Worm (Caenorhabditis elegans) whole organism, L1 larva: ENCODE measurements around the gene Y60A3A.25.

Source experiments
- F16B12.6 ChIP-seq: fragments of 150-350 bp; optimal IDR thresholded peaks from 2 replicates; lab custom pipeline; 2014; ENCODE audit warnings: missing biosample characterization, missing genetic modification characterization
- Y116A8C.19 ChIP-seq: sonication (generic microtip); optimal IDR thresholded peaks from 2 replicates; lab custom pipeline; 2016; ENCODE audit warnings: missing compliant biosample characterization, missing genetic modification characterization, borderline replicate concordance
- aly-2 ChIP-seq: fragments of 150-350 bp; optimal IDR thresholded peaks from 2 replicates; lab custom pipeline; 2014; ENCODE audit warnings: missing biosample characterization, missing genetic modification characterization
- blmp-1 ChIP-seq: fragments of 150-350 bp; optimal IDR thresholded peaks from 2 replicates; lab custom pipeline; 2014; ENCODE audit warnings: missing biosample characterization, missing genetic modification characterization
- efl-1 ChIP-seq, 4 experiments: fragments of 150-350 bp; optimal IDR thresholded peaks in 3 of 4; peaks in 1 of 4; 1 replicate in 1 of 4; 2 replicates in 3 of 4; lab custom pipeline; 2014; ENCODE audit warnings: missing biosample characterization in 2 of 4, missing genetic modification characterization in 2 of 4, missing genetic modification reagents in 2 of 4
- elt-2 ChIP-seq: sonication (generic microtip); optimal IDR thresholded peaks from 2 replicates; lab custom pipeline; 2016; ENCODE audit warnings: missing genetic modification characterization, mild to moderate bottlenecking, inconsistent platforms, missing compliant biosample characterization, missing genetic modification reagents
- elt-3 ChIP-seq, 6 experiments: fragments of 150-350 bp in 1 of 6; sonication (generic microtip); optimal IDR thresholded peaks; 2 replicates each; lab custom pipeline; 2017 to 2018; ENCODE audit warnings: missing biosample characterization in 6 of 6, missing genetic modification characterization in 6 of 6, inconsistent platforms in 1 of 6
- grh-1 ChIP-seq: fragments of 200-800 bp; sonication (Bioruptor generic); IDR thresholded peaks from 2 replicates; pipeline ENCODE4 v1.3.6; 2022; ENCODE audit warnings: missing genetic modification reagents, missing genetic modification characterization, missing compliant biosample characterization
- hlh-17 ChIP-seq: fragments of 200-800 bp; sonication (Bioruptor generic); optimal IDR thresholded peaks from 2 replicates; lab custom pipeline; 2018; ENCODE audit warnings: missing genetic modification characterization, mild to moderate bottlenecking, missing compliant biosample characterization, moderate library complexity, borderline replicate concordance
- hpl-2 ChIP-seq: fragments of 150-350 bp; optimal IDR thresholded peaks from 2 replicates; lab custom pipeline; 2014; ENCODE audit warnings: missing biosample characterization, missing genetic modification reagents, missing genetic modification characterization
- jun-1 ChIP-seq: fragments of 150-350 bp; optimal IDR thresholded peaks from 2 replicates; lab custom pipeline; 2014; ENCODE audit warnings: missing biosample characterization, missing genetic modification reagents, missing genetic modification characterization
- lin-13 ChIP-seq: fragments of 150-350 bp; optimal IDR thresholded peaks from 2 replicates; lab custom pipeline; 2014; ENCODE audit warnings: missing biosample characterization, missing genetic modification reagents, missing genetic modification characterization
- lin-14 ChIP-seq: fragments of 200-800 bp; sonication (Bioruptor generic); optimal IDR thresholded peaks from 2 replicates; lab custom pipeline; 2018; ENCODE audit warnings: mild to moderate bottlenecking, missing genetic modification characterization, moderate library complexity, missing compliant biosample characterization
- lin-35 ChIP-seq, 2 experiments: fragments of 150-350 bp; optimal IDR thresholded peaks; 2 replicates each; lab custom pipeline; 2014; ENCODE audit warnings: missing biosample characterization in 2 of 2, missing genetic modification characterization in 2 of 2, missing genetic modification reagents in 2 of 2
- lin-39 ChIP-seq: fragments of 150-350 bp; optimal IDR thresholded peaks from 2 replicates; lab custom pipeline; 2014; ENCODE audit warnings: missing biosample characterization, missing genetic modification reagents, missing genetic modification characterization
- mab-9 ChIP-seq: fragments of 200-800 bp; sonication (Bioruptor generic); IDR thresholded peaks from 2 replicates; pipeline ENCODE4 v1.3.6; 2022; ENCODE audit warnings: missing genetic modification reagents, missing genetic modification characterization, missing compliant biosample characterization
- mdl-1 ChIP-seq, 2 experiments: fragments of 150-350 bp; optimal IDR thresholded peaks; 2 replicates each; lab custom pipeline; 2014 to 2017; ENCODE audit warnings: missing biosample characterization in 2 of 2, missing genetic modification characterization in 2 of 2, inconsistent platforms in 1 of 2
- mef-2 ChIP-seq: fragments of 150-350 bp; optimal IDR thresholded peaks from 2 replicates; lab custom pipeline; 2014; ENCODE audit warnings: missing biosample characterization, missing genetic modification characterization
- nhr-12 ChIP-seq: sonication (generic microtip); optimal IDR thresholded peaks from 2 replicates; lab custom pipeline; 2017; ENCODE audit warnings: missing biosample characterization, missing genetic modification characterization
- nhr-20 ChIP-seq: sonication (generic microtip); optimal IDR thresholded peaks from 2 replicates; lab custom pipeline; 2016; ENCODE audit warnings: mild to moderate bottlenecking, missing genetic modification characterization, missing compliant biosample characterization
- nhr-237 ChIP-seq: fragments of 150-350 bp; optimal IDR thresholded peaks from 2 replicates; lab custom pipeline; 2014; ENCODE audit warnings: missing biosample characterization, missing genetic modification characterization
- nhr-28 ChIP-seq: fragments of 150-350 bp; optimal IDR thresholded peaks from 2 replicates; lab custom pipeline; 2014; ENCODE audit warnings: missing biosample characterization, missing genetic modification characterization
- nhr-71 ChIP-seq: sonication (generic microtip); optimal IDR thresholded peaks from 2 replicates; lab custom pipeline; 2016; ENCODE audit warnings: mild to moderate bottlenecking, missing genetic modification characterization, moderate library complexity, missing compliant biosample characterization
- nhr-76 ChIP-seq: sonication (generic microtip); optimal IDR thresholded peaks from 2 replicates; lab custom pipeline; 2017; ENCODE audit warnings: missing biosample characterization, missing genetic modification characterization
- nhr-90 ChIP-seq: sonication (generic microtip); optimal IDR thresholded peaks from 2 replicates; lab custom pipeline; 2016; ENCODE audit warnings: mild to moderate bottlenecking, missing genetic modification characterization, missing compliant biosample characterization; ENCODE audit not compliant: poor library complexity
- pqm-1 ChIP-seq: sonication (generic microtip); optimal IDR thresholded peaks from 3 replicates; lab custom pipeline; 2017; ENCODE audit warnings: missing biosample characterization, missing genetic modification characterization
- skn-1 ChIP-seq: fragments of 150-350 bp; optimal IDR thresholded peaks from 2 replicates; lab custom pipeline; 2014; ENCODE audit warnings: missing biosample characterization, missing genetic modification characterization
- snpc-4 ChIP-seq: fragments of 150-350 bp; optimal IDR thresholded peaks from 2 replicates; lab custom pipeline; 2014; ENCODE audit warnings: missing biosample characterization, missing genetic modification characterization
- snu-23 ChIP-seq: sonication (generic microtip); optimal IDR thresholded peaks from 2 replicates; lab custom pipeline; 2016; ENCODE audit warnings: missing genetic modification characterization, missing compliant biosample characterization
- unc-130 ChIP-seq: fragments of 150-350 bp; optimal IDR thresholded peaks from 2 replicates; lab custom pipeline; 2017; ENCODE audit warnings: missing biosample characterization, missing genetic modification characterization, inconsistent platforms
- unc-86 ChIP-seq: sonication (generic microtip); optimal IDR thresholded peaks from 2 replicates; lab custom pipeline; 2016; ENCODE audit warnings: missing genetic modification characterization, missing compliant biosample characterization
- unc-98 ChIP-seq: fragments of 200-800 bp; sonication (Bioruptor generic); IDR thresholded peaks from 2 replicates; pipeline ENCODE4 v1.3.6; 2022; ENCODE audit warnings: missing genetic modification characterization, missing compliant biosample characterization
- vab-15 ChIP-seq: sonication (generic microtip); optimal IDR thresholded peaks from 2 replicates; lab custom pipeline; 2017; ENCODE audit warnings: missing genotype, mild to moderate bottlenecking, missing genetic modification characterization, missing compliant biosample characterization
- xbp-1 ChIP-seq: sonication (generic microtip); optimal IDR thresholded peaks from 2 replicates; lab custom pipeline; 2016; ENCODE audit warnings: missing genetic modification characterization, missing compliant biosample characterization
- ztf-11 ChIP-seq, 2 experiments: sonication (generic microtip); optimal IDR thresholded peaks; 2 replicates each; lab custom pipeline; 2016 to 2017; ENCODE audit warnings: missing genetic modification characterization in 2 of 2, missing biosample characterization in 1 of 2, missing compliant biosample characterization in 1 of 2
- ztf-4 ChIP-seq: fragments of 150-350 bp; optimal IDR thresholded peaks from 2 replicates; lab custom pipeline; 2014; ENCODE audit warnings: missing biosample characterization, missing genetic modification characterization

Gene Y60A3A.25

DNA sequence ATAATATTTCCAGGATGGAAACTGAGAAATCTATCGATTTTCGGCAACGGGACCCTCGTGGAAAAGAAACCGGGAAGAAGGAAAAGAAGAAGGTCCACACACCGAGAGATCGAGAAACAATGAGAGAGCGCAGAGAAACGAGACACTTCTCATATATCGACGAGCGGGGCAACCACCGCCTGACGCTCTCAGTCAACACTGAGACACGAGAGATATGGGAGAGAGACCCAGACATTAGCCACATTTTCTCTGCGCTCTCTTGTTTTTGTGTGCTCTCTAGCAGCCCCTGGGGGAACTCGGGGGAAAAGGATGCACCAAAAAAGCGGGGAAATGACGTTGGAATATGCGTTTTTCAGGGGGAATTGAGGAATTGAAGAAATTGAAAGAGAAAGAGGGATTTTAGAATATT is 11.7 kb upstream of the Y60A3A.25 start (continued):
- TF ChIP-seq nhr-90 (tag; lab: Kevin White, UChicago) (peak; percentile 8), mab-9 (GFP tag; lab: Robert Waterston, UW) (peak; percentile 72), lin-13 (GFP tag; lab: Kevin White, UChicago) (peak; percentile 79), xbp-1 (tag; lab: Kevin White, UChicago) (peak; percentile 76)

- TF ChIP-seq ztf-11 (tag; optimal IDR thresholded peaks at IDR 0.05; lab: Kevin White, UChicago) (no peak), hpl-2 (GFP tag; lab: Kevin White, UChicago) (no peak), unc-98 (GFP tag; lab: Robert Waterston, UW) (no peak), elt-2 (tag; lab: Kevin White, UChicago) (peak; percentile 9), nhr-20 (tag; lab: Kevin White, UChicago) (peak; percentile 15), nhr-237 (tag; lab: Kevin White, UChicago) (no peak), lin-35 (GFP tag; optimal IDR thresholded peaks at IDR 0.05; lab: Kevin White, UChicago) (peak in 1 of 2 experiments; percentile 9), jun-1 (tag; lab: Kevin White, UChicago) (no peak), nhr-90 (tag; lab: Kevin White, UChicago) (peak; percentile 14), Y116A8C.19 (tag; lab: Kevin White, UChicago) (no peak), elt-3 (tag; optimal IDR thresholded peaks at IDR 0.05; lab: Kevin White, UChicago) (peak in 1 of 6 experiments; percentile 5), nhr-71 (tag; lab: Kevin White, UChicago) (peak; percentile 28), blmp-1 (tag; lab: Kevin White, UChicago) (peak; percentile 11), mdl-1 (tag; optimal IDR thresholded peaks at IDR 0.05; lab: Kevin White, UChicago) (peak in 1 of 2 experiments; percentile 15), pqm-1 (tag; lab: Kevin White, UChicago) (no peak), snu-23 (GFP tag; lab: Kevin White, UChicago) (peak; percentile 6)
Observed at ce11 chrV:20004385-20004784, 10.4 kb upstream of the Y60A3A.25 start, which contains the start of gene unc-51. Gene unc-51 (minus strand): TSS chrV:20004485.

DNA sequence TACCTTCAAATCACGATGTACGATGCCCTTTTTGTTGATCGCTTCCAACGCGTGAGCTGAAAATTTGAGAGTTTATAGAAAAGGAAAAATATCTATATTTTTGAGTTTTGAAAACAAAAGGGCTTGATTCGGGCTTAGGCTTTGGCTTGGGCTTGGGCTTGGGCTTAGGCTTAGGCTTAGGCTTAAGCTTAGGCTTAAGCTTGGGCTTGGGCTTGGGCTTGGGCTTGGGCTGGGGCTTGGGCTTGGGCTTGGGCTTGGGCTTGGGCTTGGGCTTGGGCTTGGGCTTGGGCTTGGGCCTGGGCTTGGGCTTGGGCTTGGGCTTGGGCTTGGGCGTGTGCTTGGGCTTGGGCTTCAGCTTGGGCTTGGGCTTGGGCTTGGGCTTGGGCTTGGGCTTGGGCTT is 8.2 kb upstream of the Y60A3A.25 start:
- TF ChIP-seq mdl-1 (tag; optimal IDR thresholded peaks at IDR 0.05; lab: Kevin White, UChicago), result no peak
- TF ChIP-seq snpc-4 (tag; lab: Kevin White, UChicago), result no peak
- TF ChIP-seq nhr-28 (tag; lab: Kevin White, UChicago), result no peak
- no peak for TF ChIP-seq unc-86 (tag; lab: Kevin White, UChicago)
- TF ChIP-seq skn-1 (tag; lab: Kevin White, UChicago), result no peak
- no peak for TF ChIP-seq F16B12.6 (tag; lab: Kevin White, UChicago)
- no peak for TF ChIP-seq aly-2
- no peak for TF ChIP-seq ztf-4 (tag; lab: Kevin White, UChicago)
- no peak for TF ChIP-seq vab-15
- TF ChIP-seq mef-2 (tag; lab: Kevin White, UChicago), result no peak
- TF ChIP-seq unc-130, result no peak
- TF ChIP-seq lin-39 (tag; lab: Kevin White, UChicago), result no peak
- no peak for TF ChIP-seq lin-14 (GFP tag; lab: Kevin White, UChicago)
- TF ChIP-seq nhr-76, result no peak

DNA sequence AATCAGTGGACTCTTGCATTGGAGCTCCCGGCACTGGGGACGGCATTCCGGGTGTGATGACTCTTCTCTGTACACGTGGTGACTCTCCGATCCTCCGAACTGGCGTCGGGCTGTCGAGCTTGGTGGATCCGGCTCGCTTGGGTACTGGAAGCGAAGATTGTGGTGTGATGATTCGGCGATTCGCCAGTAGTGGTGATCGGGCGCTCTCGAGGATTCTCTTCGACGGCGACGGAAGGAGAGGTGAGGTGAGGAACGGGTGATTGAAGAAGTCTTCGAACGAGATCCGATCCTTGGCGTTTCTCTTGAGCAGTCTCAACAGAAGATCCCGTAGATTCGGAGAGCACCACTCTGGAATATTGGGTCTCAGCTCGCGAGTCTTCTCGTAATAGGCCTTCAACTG is 6.6 kb upstream of the Y60A3A.25 start:
- TF ChIP-seq nhr-12 (tag; lab: Kevin White, UChicago), result no peak
- TF ChIP-seq unc-130, result no peak
- TF ChIP-seq grh-1 (GFP tag; lab: Robert Waterston, UW), result no peak
- no peak for TF ChIP-seq nhr-237 (tag; lab: Kevin White, UChicago)
- TF ChIP-seq, all 84 proteins: peak for 0

- TF ChIP-seq nhr-90 (tag; lab: Kevin White, UChicago) (no peak), efl-1 (optimal IDR thresholded peaks at IDR 0.05; lab: Kevin White, UChicago) (no peak), efl-1 (GFP tag; optimal IDR thresholded peaks at IDR 0.05 in 1 of 2; lab: Kevin White, UChicago) (peak in 1 of 2 experiments; percentile 88), hlh-17 (GFP tag; lab: Kevin White, UChicago) (no peak)
Observed at ce11 chrV:19999789-20000188, 5.8 kb upstream of the Y60A3A.25 start.
